Fruit fly (Drosophila melanogaster) S2 (cell line): Measurements from ENCODE around the gene Mcm6.

Source experiments
- CG8478 ChIP-seq: fragments of >200 bp; optimal IDR thresholded peaks from 2 replicates; lab custom pipeline; 2018
- CTCF ChIP-seq, 2 experiments: fragments of >200 bp; optimal IDR thresholded peaks; 2 replicates each; lab custom pipeline; 2018

- TF ChIP-seq CTCF (optimal IDR thresholded peaks at IDR 0.05; lab: Kevin White, UChicago) (no peak), CG8478 (no peak)
These were observed 42.0 kb downstream of the Mcm6 start for dm6 chrX:6716170-6716569.
